Fruit fly (Drosophila melanogaster) whole organism: ENCODE data around the gene CG34251.

Source experiments
- CG8478 ChIP-seq: fragments of >200 bp; optimal IDR thresholded peaks from 2 replicates; lab custom pipeline; 2018; ENCODE audit warnings: inconsistent platforms
- Dll ChIP-seq: fragments of >200 bp; optimal IDR thresholded peaks from 2 replicates; lab custom pipeline; 2017
- EcR ChIP-seq, 2 experiments: fragments of >200 bp; optimal IDR thresholded peaks; 2 replicates each; lab custom pipeline; 2017; ENCODE audit warnings: missing biosample characterization in 2 of 2, missing genetic modification characterization in 2 of 2, missing genetic modification reagents in 2 of 2
- pan ChIP-seq: fragments of >200 bp; optimal IDR thresholded peaks from 2 replicates; lab custom pipeline; 2017
- psq ChIP-seq: fragments of >200 bp; optimal IDR thresholded peaks from 2 replicates; lab custom pipeline; 2017
- usp ChIP-seq: fragments of >200 bp; optimal IDR thresholded peaks from 2 replicates; lab custom pipeline; 2017; ENCODE audit warnings: missing biosample characterization, missing genetic modification characterization, mixed read lengths

dm6 chr3L:17625574-17626128, 45.8 kb upstream of the CG34251 start:
- TF ChIP-seq psq = no peak
- TF ChIP-seq EcR (GFP tag; optimal IDR thresholded peaks at IDR 0.05; lab: Kevin White, UChicago) = no peak
- TF ChIP-seq CG8478 (lab: Kevin White, UChicago) = no peak
- TF ChIP-seq usp (GFP tag; lab: Kevin White, UChicago) = no peak
- TF ChIP-seq Dll (lab: Kevin White, UChicago) = no peak
- no peak for TF ChIP-seq pan (lab: Kevin White, UChicago)
